Worm (Caenorhabditis elegans) whole organism, L2 larva: ENCODE data around the gene tph-1.

ENCODE experiments used
- aly-2 ChIP-seq: fragments of 150-350 bp; optimal IDR thresholded peaks from 2 replicates; lab custom pipeline; 2014; ENCODE audit warnings: missing biosample characterization, missing genetic modification characterization
- ceh-82 ChIP-seq: fragments of 150-350 bp; optimal IDR thresholded peaks from 2 replicates; lab custom pipeline; 2014; ENCODE audit warnings: missing biosample characterization, missing genetic modification characterization
- egl-27 ChIP-seq: sonication (generic microtip); optimal IDR thresholded peaks from 3 replicates; lab custom pipeline; 2017; ENCODE audit warnings: missing biosample characterization, missing genetic modification reagents, missing genetic modification characterization
- lin-13 ChIP-seq: fragments of 150-350 bp; optimal IDR thresholded peaks from 2 replicates; lab custom pipeline; 2014; ENCODE audit warnings: missing biosample characterization, missing genetic modification reagents, missing genetic modification characterization
- mab-5 ChIP-seq: fragments of 150-350 bp; optimal IDR thresholded peaks from 2 replicates; lab custom pipeline; 2014; ENCODE audit warnings: missing biosample characterization, missing genetic modification characterization
- nhr-23 ChIP-seq: fragments of 150-350 bp; optimal IDR thresholded peaks from 2 replicates; lab custom pipeline; 2014; ENCODE audit warnings: missing biosample characterization, missing genetic modification reagents, missing genetic modification characterization

DNA sequence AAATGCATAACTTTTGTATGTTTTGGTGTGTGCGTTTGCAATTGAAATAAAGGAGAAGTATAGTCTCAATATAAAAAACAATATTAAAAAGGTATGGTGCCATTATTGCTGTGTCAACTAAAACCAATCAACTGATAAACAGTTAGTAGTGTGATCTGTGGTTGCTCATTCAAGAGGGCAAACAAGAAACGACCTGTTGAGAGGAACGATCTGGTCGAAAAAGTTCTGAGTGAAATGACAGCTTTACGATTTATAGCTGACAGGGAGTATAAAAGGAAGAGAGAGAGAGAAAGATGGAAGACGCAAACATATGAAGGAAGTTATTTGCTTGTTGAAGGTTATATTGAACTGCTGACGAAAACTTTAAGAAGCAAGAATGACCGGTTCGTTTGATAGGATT lies 8.8 kb downstream of the tph-1 start:
- no peak for TF ChIP-seq lin-13
- TF ChIP-seq aly-2 (tag; lab: Kevin White, UChicago), result no peak
- no peak for TF ChIP-seq egl-27 (tag; lab: Kevin White, UChicago)
- no peak for TF ChIP-seq mab-5
- TF ChIP-seq ceh-82 (tag; lab: Kevin White, UChicago), result no peak
- no peak for TF ChIP-seq nhr-23 (tag; lab: Kevin White, UChicago)
